Worm (Caenorhabditis elegans) whole organism, L4 larva: ENCODE data around the gene C25E10.4.

Source experiments
- F49E8.2 ChIP-seq: sonication (generic microtip); optimal IDR thresholded peaks from 2 replicates; lab custom pipeline; 2016; ENCODE audit warnings: missing compliant biosample characterization, mild to moderate bottlenecking, missing genetic modification characterization, borderline replicate concordance
- aly-2 ChIP-seq: sonication (generic microtip); optimal IDR thresholded peaks from 2 replicates; lab custom pipeline; 2018; ENCODE audit warnings: missing biosample characterization, missing genetic modification characterization
- ceh-62 ChIP-seq: sonication (generic microtip); optimal IDR thresholded peaks from 2 replicates; lab custom pipeline; 2017; ENCODE audit warnings: missing biosample characterization, missing genetic modification characterization
- egl-43 ChIP-seq: fragments of 200-800 bp; sonication (Bioruptor generic); IDR thresholded peaks from 2 replicates; pipeline ENCODE4 v1.3.6; 2022; ENCODE audit warnings: missing genetic modification reagents, missing genetic modification characterization, missing compliant biosample characterization
- hif-1 ChIP-seq, 2 experiments: sonication (generic microtip); optimal IDR thresholded peaks; 2 replicates each; lab custom pipeline; 2016 to 2017; ENCODE audit warnings: missing compliant biosample characterization in 2 of 2, missing genetic modification characterization in 2 of 2, missing genetic modification reagents in 2 of 2, missing genotype in 2 of 2, mild to moderate bottlenecking in 1 of 2
- hlh-11 ChIP-seq: fragments of 200-800 bp; sonication (Bioruptor generic); optimal IDR thresholded peaks from 2 replicates; lab custom pipeline; 2018; ENCODE audit warnings: mild to moderate bottlenecking, missing genetic modification characterization, missing compliant biosample characterization
- hlh-30 ChIP-seq: sonication (generic microtip); optimal IDR thresholded peaks from 2 replicates; lab custom pipeline; 2017; ENCODE audit warnings: antibody characterized with exemption, mild to moderate bottlenecking, missing genetic modification characterization, missing compliant biosample characterization; ENCODE audit not compliant: insufficient read depth
- hmg-1.1 ChIP-seq: fragments of 200-800 bp; sonication (Bioruptor generic); IDR thresholded peaks from 2 replicates; pipeline ENCODE4 v1.3.6; 2022; ENCODE audit warnings: missing genetic modification reagents, missing genetic modification characterization, missing compliant biosample characterization
- jun-1 ChIP-seq: fragments of 150-350 bp; optimal IDR thresholded peaks from 2 replicates; lab custom pipeline; 2014; ENCODE audit warnings: missing biosample characterization, missing genetic modification reagents, missing genetic modification characterization
- nhr-111 ChIP-seq: fragments of 200-800 bp; sonication (Bioruptor generic); optimal IDR thresholded peaks from 2 replicates; lab custom pipeline; 2018; ENCODE audit warnings: mild to moderate bottlenecking, missing genetic modification characterization, missing compliant biosample characterization
- nhr-76 ChIP-seq: fragments of 150-350 bp; optimal IDR thresholded peaks from 2 replicates; lab custom pipeline; 2014; ENCODE audit warnings: missing biosample characterization, missing genetic modification characterization
- unc-130 ChIP-seq: sonication (generic microtip); optimal IDR thresholded peaks from 2 replicates; lab custom pipeline; 2016; ENCODE audit warnings: missing genetic modification reagents, missing genetic modification characterization, missing compliant biosample characterization
- zfp-3 ChIP-seq: fragments of 200-800 bp; sonication (Bioruptor generic); conservative IDR thresholded peaks from 2 replicates; pipeline ENCODE4 v1.3.6; 2022; ENCODE audit warnings: missing genetic modification reagents, missing genetic modification characterization, missing compliant biosample characterization

- TF ChIP-seq jun-1 (tag; lab: Kevin White, UChicago) (no peak), aly-2 (tag; lab: Kevin White, UChicago) (no peak), hif-1 (tag; optimal IDR thresholded peaks at IDR 0.05; lab: Kevin White, UChicago) (no peak), F49E8.2 (tag; lab: Kevin White, UChicago) (no peak), egl-43 (GFP tag; lab: Robert Waterston, UW) (no peak), nhr-76 (tag; lab: Kevin White, UChicago) (no peak), nhr-111 (GFP tag; lab: Kevin White, UChicago) (no peak), unc-130 (GFP tag; lab: Kevin White, UChicago) (no peak), hmg-1.1 (no peak), hlh-11 (tag; lab: Kevin White, UChicago) (no peak), hlh-30 (tag; lab: Kevin White, UChicago) (no peak), ceh-62 (tag; lab: Kevin White, UChicago) (no peak), zfp-3 (GFP tag; lab: Robert Waterston, UW) (no peak)
These were observed 19.6 kb upstream of the C25E10.4 start, which contains the start of gene srh-201 for ce11 chrV:9013765-9014164.
